Worm (Caenorhabditis elegans): ENCODE measurements around the gene F09F7.6.

DNA sequence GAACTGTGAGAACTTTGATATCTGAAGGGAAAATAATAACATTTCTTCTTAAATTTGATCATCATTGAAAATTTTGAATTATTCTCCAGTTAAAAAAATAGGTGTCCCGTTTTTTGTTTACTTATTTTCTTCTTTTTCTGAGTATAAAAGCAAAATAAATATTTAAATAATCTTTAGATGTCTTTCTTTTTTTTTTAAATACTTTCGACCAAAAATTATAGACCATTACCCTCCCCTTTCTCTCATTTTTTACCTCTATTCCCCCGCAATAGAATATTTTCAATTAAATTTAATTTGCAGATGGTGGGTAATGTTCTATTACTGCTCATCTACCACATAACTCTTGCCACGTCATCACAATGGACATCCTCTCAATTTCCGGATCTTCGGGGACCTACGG lies 21.8 kb upstream of the F09F7.6 start, which contains the start of gene molo-1:
- no peak for TF ChIP-seq zag-1 (tag; optimal IDR thresholded peaks at IDR 0.05)
- no peak for TF ChIP-seq snpc-4 (tag; optimal IDR thresholded peaks at IDR 0.05)
- TF ChIP-seq unc-62 (GFP tag; optimal IDR thresholded peaks at IDR 0.05): no peak
- no peak for TF ChIP-seq sem-4 (tag; optimal IDR thresholded peaks at IDR 0.05)
- no peak for TF ChIP-seq F13H6.1 (tag; optimal IDR thresholded peaks at IDR 0.05)
- no peak for TF ChIP-seq ama-1 (optimal IDR thresholded peaks at IDR 0.05)
- TF ChIP-seq skn-1 (tag; optimal IDR thresholded peaks at IDR 0.05): no peak
